Worm (Caenorhabditis elegans): ENCODE measurements around the gene C40A11.2.

Gene C40A11.2

DNA sequence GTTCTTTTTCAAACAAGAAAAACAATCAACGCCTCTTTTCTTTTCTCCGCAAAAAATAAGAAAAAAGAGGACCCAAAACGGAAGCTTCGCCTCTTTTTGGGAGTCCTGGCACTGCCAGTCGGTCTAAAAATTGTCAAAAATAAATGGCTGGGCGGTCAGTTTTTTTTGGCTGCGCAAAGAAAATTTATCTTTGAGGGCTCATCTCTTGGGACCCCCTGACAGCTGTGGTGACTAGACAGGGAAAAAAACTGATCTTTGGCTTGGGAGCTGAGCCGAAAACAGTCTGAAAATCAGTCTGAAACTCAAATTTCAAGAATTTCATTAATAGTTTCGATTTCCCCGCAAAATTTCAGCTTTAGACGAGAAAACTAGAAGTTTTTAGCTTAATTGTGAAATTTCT lies 43.8 kb downstream of the C40A11.2 start:
- TF ChIP-seq lin-15B (tag; optimal IDR thresholded peaks at IDR 0.05) (no peak), aha-1 (tag) (peak; percentile 95), nhr-111 (GFP tag; optimal IDR thresholded peaks at IDR 0.05) (no peak), madf-9 (GFP tag; conservative IDR thresholded peaks at IDR 0.05) (no peak), duxl-1 (tag; optimal IDR thresholded peaks at IDR 0.05; ENCODE audit: poor library complexity) (no peak)

DNA sequence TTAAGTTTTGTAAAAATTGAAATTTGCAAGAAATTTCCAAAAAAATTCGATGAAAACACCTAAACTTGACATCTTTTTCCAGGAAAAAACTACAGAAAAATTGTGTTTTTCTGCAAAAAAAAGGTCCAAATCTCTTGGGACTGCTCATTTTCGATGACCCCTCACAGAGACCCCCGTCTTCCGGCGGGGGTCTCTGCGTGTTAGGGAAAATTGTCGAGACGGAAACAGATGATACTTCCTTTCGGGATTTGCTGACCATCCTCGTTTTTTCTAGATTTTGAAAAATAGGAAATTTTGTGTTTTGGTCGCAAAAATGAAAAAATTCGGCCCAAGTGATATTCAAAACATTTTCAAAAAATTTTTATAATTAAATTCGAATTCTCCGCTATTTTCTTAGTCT lies 44.6 kb downstream of the C40A11.2 start:
- TF ChIP-seq aha-1 (tag): peak; percentile 84
- TF ChIP-seq nhr-10 (tag; optimal IDR thresholded peaks at IDR 0.05): no peak

DNA sequence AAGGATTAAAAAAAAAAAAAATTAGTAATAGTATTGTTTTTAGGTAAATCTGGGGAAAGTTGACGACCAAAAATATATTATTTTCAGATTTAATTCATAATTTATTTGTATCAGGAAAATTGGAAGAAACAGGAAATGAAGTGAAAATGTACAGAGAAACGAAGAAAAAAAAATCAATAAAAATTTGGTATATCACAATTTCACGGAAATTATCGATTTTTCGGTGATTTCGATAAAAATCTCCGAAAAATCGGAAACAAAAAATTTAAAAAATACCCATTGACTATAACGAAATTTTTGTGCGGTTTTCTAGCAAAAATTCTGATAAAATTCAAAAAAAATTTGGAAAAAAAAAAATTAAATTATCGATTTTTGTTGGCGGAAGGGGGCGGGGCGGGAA lies 45.5 kb downstream of the C40A11.2 start:
- TF ChIP-seq egl-43 (GFP tag; IDR thresholded peaks at IDR 0.05): no peak
- TF ChIP-seq daf-8 (GFP tag; IDR thresholded peaks at IDR 0.05): no peak
- no peak for TF ChIP-seq daf-12 (tag; optimal IDR thresholded peaks at IDR 0.05)
- TF ChIP-seq fkh-10 (GFP tag; optimal IDR thresholded peaks at IDR 0.05): no peak
- TF ChIP-seq ceh-28 (tag; optimal IDR thresholded peaks at IDR 0.05): peak; percentile 71

DNA sequence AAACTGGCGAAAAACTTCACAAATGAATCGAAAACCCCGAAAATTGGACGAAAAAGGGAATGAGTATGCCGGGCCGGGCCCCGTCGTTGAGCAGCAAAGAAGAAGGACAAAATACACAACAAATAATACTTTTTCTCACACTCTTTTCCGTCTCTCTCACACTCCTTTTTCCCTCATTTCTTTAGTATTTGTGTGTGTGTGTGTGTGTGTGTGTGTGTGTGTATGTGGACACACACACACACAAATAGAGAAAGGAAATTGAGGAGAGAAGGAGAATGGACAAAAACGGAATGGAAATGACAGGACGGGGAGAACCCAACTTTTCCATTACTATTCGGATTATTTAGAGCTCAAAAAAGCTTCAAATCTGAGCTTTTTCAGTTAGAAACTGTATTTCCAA lies 48.8 kb downstream of the C40A11.2 start:
- no peak for TF ChIP-seq nhr-76 (tag; optimal IDR thresholded peaks at IDR 0.05)
- no peak for TF ChIP-seq madf-5 (GFP tag; IDR thresholded peaks at IDR 0.05)
- no peak for TF ChIP-seq D1046.2 (GFP tag; IDR thresholded peaks at IDR 0.05)
- TF ChIP-seq mep-1 (tag; optimal IDR thresholded peaks at IDR 0.05): peak; percentile 62
- TF ChIP-seq nhr-25 (tag; optimal IDR thresholded peaks at IDR 0.05; ENCODE audit: borderline replicate concordance, insufficient read depth): no peak
- TF ChIP-seq hmg-1.1 (GFP tag; IDR thresholded peaks at IDR 0.05): 0 out of 2 replicates have a peak, but pooled peaks have one; percentile 26
- TF ChIP-seq attf-4 (tag; optimal IDR thresholded peaks at IDR 0.05): no peak
- TF ChIP-seq nhr-237 (tag; optimal IDR thresholded peaks at IDR 0.05): no peak
- peak; percentile 52 for TF ChIP-seq mes-2 (tag; optimal IDR thresholded peaks at IDR 0.05; ENCODE audit: poor library complexity, severe bottlenecking)
- TF ChIP-seq ZK337.2 (GFP tag; IDR thresholded peaks at IDR 0.05): no peak
- peak in 1 of 2 experiments; percentile 67 for TF ChIP-seq lsy-2 (tag; optimal IDR thresholded peaks at IDR 0.05)
- TF ChIP-seq dve-1 (tag; optimal IDR thresholded peaks at IDR 0.05; ENCODE audit: insufficient read depth): peak; percentile 48
- no peak for TF ChIP-seq lin-29 (GFP tag; IDR thresholded peaks at IDR 0.05)
- TF ChIP-seq pha-4 (GFP tag; IDR thresholded peaks at IDR 0.05): peak; percentile 33; the same call in 1 of the 2 replicates
- peak; percentile 93 for TF ChIP-seq pha-4 (tag; optimal IDR thresholded peaks at IDR 0.05)
- no peak for TF ChIP-seq daf-19 (GFP tag; conservative IDR thresholded peaks at IDR 0.05)
- no peak for TF ChIP-seq gei-8 (GFP tag; optimal IDR thresholded peaks at IDR 0.05)
- TF ChIP-seq lin-13 (GFP tag; optimal IDR thresholded peaks at IDR 0.05): peak; percentile 31
- peak; percentile 70 for TF ChIP-seq fkh-10 (GFP tag; optimal IDR thresholded peaks at IDR 0.05)
- TF ChIP-seq nhr-6 (tag; optimal IDR thresholded peaks at IDR 0.05): peak; percentile 66
- TF ChIP-seq nhr-10 (tag; optimal IDR thresholded peaks at IDR 0.05): no peak
- peak; percentile 31 for TF ChIP-seq hlh-11 (tag; optimal IDR thresholded peaks at IDR 0.05)
- peak; percentile 6 for TF ChIP-seq dpl-1 (GFP tag; optimal IDR thresholded peaks at IDR 0.05)
- TF ChIP-seq Y5F2A.4 (GFP tag; optimal IDR thresholded peaks at IDR 0.05): no peak
- no peak for TF ChIP-seq lin-38 (GFP tag; IDR thresholded peaks at IDR 0.05)
- TF ChIP-seq tag-97 (GFP tag; IDR thresholded peaks at IDR 0.05): no peak
- TF ChIP-seq rbr-2 (tag; optimal IDR thresholded peaks at IDR 0.05): peak; percentile 37
- no peak for TF ChIP-seq F44E2.7 (GFP tag; IDR thresholded peaks at IDR 0.05)
- TF ChIP-seq daf-8 (GFP tag; IDR thresholded peaks at IDR 0.05): no peak
- TF ChIP-seq egl-27 (tag; optimal IDR thresholded peaks at IDR 0.05): no peak
- no peak for TF ChIP-seq cey-2 (tag; optimal IDR thresholded peaks at IDR 0.05; ENCODE audit: borderline replicate concordance, insufficient read depth)
- peak; percentile 82 for TF ChIP-seq nhr-28 (tag; optimal IDR thresholded peaks at IDR 0.05)
- no peak for TF ChIP-seq F37D6.2 (tag; optimal IDR thresholded peaks at IDR 0.05)
- peak; percentile 6 for TF ChIP-seq hlh-30 (tag; optimal IDR thresholded peaks at IDR 0.05; ENCODE audit: insufficient read depth)

Data from whole organism, L4 larva.